Fruit fly (Drosophila melanogaster) whole organism, adult: ENCODE measurements around the gene CG8560.

Source experiments
- CG11617 ChIP-seq: fragments of 200-800 bp; sonication (Bioruptor generic); optimal IDR thresholded peaks from 2 replicates; lab custom pipeline; 2017; ENCODE audit warnings: mild to moderate bottlenecking, missing biosample characterization, missing genetic modification reagents, missing genetic modification characterization
- CG12768 ChIP-seq: fragments of 200-800 bp; sonication (Bioruptor generic); optimal IDR thresholded peaks from 2 replicates; lab custom pipeline; 2017; ENCODE audit warnings: missing biosample characterization, missing genetic modification characterization, mild to moderate bottlenecking, moderate library complexity, missing genetic modification reagents
- CG14711 ChIP-seq: fragments of 200-800 bp; sonication (Bioruptor generic); optimal IDR thresholded peaks from 2 replicates; lab custom pipeline; 2018; ENCODE audit warnings: missing biosample characterization, mild to moderate bottlenecking, missing genetic modification characterization, moderate library complexity
- CG1620 ChIP-seq: fragments of 200-800 bp; sonication (Bioruptor generic); optimal IDR thresholded peaks from 2 replicates; lab custom pipeline; 2016; ENCODE audit warnings: missing biosample characterization, missing genetic modification characterization
- CG33017 ChIP-seq: fragments of 200-800 bp; sonication (Bioruptor generic); optimal IDR thresholded peaks from 2 replicates; lab custom pipeline; 2018; ENCODE audit warnings: missing biosample characterization, mild to moderate bottlenecking, missing genetic modification characterization, moderate library complexity
- CG5204 ChIP-seq: fragments of 200-800 bp; sonication (Bioruptor generic); optimal IDR thresholded peaks from 2 replicates; lab custom pipeline; 2016; ENCODE audit warnings: missing biosample characterization, missing genetic modification characterization
- CG7045 ChIP-seq: fragments of 200-800 bp; sonication (Bioruptor generic); optimal IDR thresholded peaks from 2 replicates; lab custom pipeline; 2017; ENCODE audit warnings: missing biosample characterization, mild to moderate bottlenecking, missing genetic modification characterization
- CG7101 ChIP-seq: fragments of 200-800 bp; sonication (Bioruptor generic); optimal IDR thresholded peaks from 2 replicates; lab custom pipeline; 2018; ENCODE audit warnings: missing biosample characterization, mild to moderate bottlenecking, missing genetic modification characterization, moderate library complexity
- Clk ChIP-seq: fragments of 200-800 bp; sonication (Bioruptor generic); optimal IDR thresholded peaks from 2 replicates; lab custom pipeline; 2017; ENCODE audit warnings: missing biosample characterization, missing genetic modification characterization
- Crg-1 ChIP-seq: fragments of 200-800 bp; sonication (Bioruptor generic); optimal IDR thresholded peaks from 2 replicates; lab custom pipeline; 2016; ENCODE audit warnings: missing biosample characterization, missing genetic modification characterization
- Hr96 ChIP-seq: fragments of 200-800 bp; sonication (Bioruptor generic); optimal IDR thresholded peaks from 2 replicates; lab custom pipeline; 2016; ENCODE audit warnings: missing biosample characterization, missing genetic modification characterization
- Mnt ChIP-seq: fragments of 200-800 bp; sonication (Bioruptor generic); optimal IDR thresholded peaks from 2 replicates; lab custom pipeline; 2016; ENCODE audit warnings: missing biosample characterization, mild to moderate bottlenecking, missing genetic modification characterization
- bab1 ChIP-seq: fragments of 200-800 bp; sonication (Bioruptor generic); optimal IDR thresholded peaks from 3 replicates; lab custom pipeline; 2019; ENCODE audit warnings: missing biosample characterization, mild to moderate bottlenecking, missing genetic modification characterization, moderate library complexity
- cic ChIP-seq: fragments of 200-800 bp; sonication (Bioruptor generic); optimal IDR thresholded peaks from 2 replicates; lab custom pipeline; 2017; ENCODE audit warnings: missing biosample characterization, mild to moderate bottlenecking, missing genetic modification characterization, moderate library complexity
- cnc ChIP-seq, 2 experiments: fragments of >200 bp; optimal IDR thresholded peaks; 2 replicates each; lab custom pipeline; 2017
- kay ChIP-seq: fragments of 200-800 bp; sonication (Bioruptor generic); peaks from one replicate; lab custom pipeline; 2016; ENCODE audit warnings: missing biosample characterization, missing genetic modification characterization, borderline replicate concordance
- ovo ChIP-seq: fragments of 200-800 bp; sonication (Bioruptor generic); optimal IDR thresholded peaks from 2 replicates; lab custom pipeline; 2016; ENCODE audit warnings: missing biosample characterization, missing genetic modification characterization
- pad ChIP-seq: fragments of 200-800 bp; sonication (Bioruptor generic); optimal IDR thresholded peaks from 3 replicates; lab custom pipeline; 2017; ENCODE audit warnings: missing biosample characterization, missing genetic modification characterization, mild to moderate bottlenecking, moderate library complexity, missing genetic modification reagents
- tj ChIP-seq: fragments of 200-800 bp; sonication (Bioruptor generic); optimal IDR thresholded peaks from 3 replicates; lab custom pipeline; 2017; ENCODE audit warnings: missing biosample characterization, mild to moderate bottlenecking, missing genetic modification characterization, moderate library complexity
- toe ChIP-seq: fragments of 200-800 bp; sonication (Bioruptor generic); optimal IDR thresholded peaks from 2 replicates; lab custom pipeline; 2016; ENCODE audit warnings: missing biosample characterization, missing genetic modification characterization

The CG8560 gene

dm6 chr3L:7401972-7402371 lies 2.0 kb downstream of the CG8560 start:
- TF ChIP-seq Clk (no peak), cnc (optimal IDR thresholded peaks at IDR 0.05; lab: Kevin White, UChicago) (no peak), ovo (GFP tag; lab: Kevin White, UChicago) (no peak)

- no peak for TF ChIP-seq bab1 (GFP tag; lab: Kevin White, UChicago)
- TF ChIP-seq CG12768 (GFP tag; lab: Kevin White, UChicago) = no peak
- TF ChIP-seq CG14711 (tag; lab: Kevin White, UChicago) = no peak
- TF ChIP-seq kay (GFP tag; lab: Kevin White, UChicago) = no peak
- TF ChIP-seq CG11617 (GFP tag; lab: Kevin White, UChicago) = no peak
- no peak for TF ChIP-seq CG7045
- TF ChIP-seq Mnt = no peak
- TF ChIP-seq CG1620 (GFP tag; lab: Kevin White, UChicago) = no peak
- TF ChIP-seq pad = no peak
These were observed 4.2 kb downstream of the CG8560 start, which contains the start of gene CG18417 for dm6 chr3L:7399770-7400169. CG18417 (plus strand) TSS chr3L:7400070.

- no peak for TF ChIP-seq CG7045
- no peak for TF ChIP-seq pad
- TF ChIP-seq kay (GFP tag; lab: Kevin White, UChicago) = no peak
- TF ChIP-seq cnc (optimal IDR thresholded peaks at IDR 0.05; lab: Kevin White, UChicago) = no peak
- TF ChIP-seq CG14711 (tag; lab: Kevin White, UChicago) = no peak
- TF ChIP-seq CG33017 = no peak
- no peak for TF ChIP-seq Mnt
- no peak for TF ChIP-seq cic (GFP tag; lab: Kevin White, UChicago)
- TF ChIP-seq toe (GFP tag; lab: Kevin White, UChicago) = no peak
- TF ChIP-seq bab1 (GFP tag; lab: Kevin White, UChicago) = no peak
- TF ChIP-seq CG5204 = no peak
- TF ChIP-seq CG11617 (GFP tag; lab: Kevin White, UChicago) = no peak
- no peak for TF ChIP-seq Crg-1 (GFP tag; lab: Kevin White, UChicago)
- no peak for TF ChIP-seq ovo (GFP tag; lab: Kevin White, UChicago)
- TF ChIP-seq CG12768 (GFP tag; lab: Kevin White, UChicago) = no peak
These were observed 6.0 kb downstream of the CG8560 start, which contains the start of gene CG8562 for dm6 chr3L:7397979-7398378. CG8562 (plus strand) TSS chr3L:7398285.

DNA sequence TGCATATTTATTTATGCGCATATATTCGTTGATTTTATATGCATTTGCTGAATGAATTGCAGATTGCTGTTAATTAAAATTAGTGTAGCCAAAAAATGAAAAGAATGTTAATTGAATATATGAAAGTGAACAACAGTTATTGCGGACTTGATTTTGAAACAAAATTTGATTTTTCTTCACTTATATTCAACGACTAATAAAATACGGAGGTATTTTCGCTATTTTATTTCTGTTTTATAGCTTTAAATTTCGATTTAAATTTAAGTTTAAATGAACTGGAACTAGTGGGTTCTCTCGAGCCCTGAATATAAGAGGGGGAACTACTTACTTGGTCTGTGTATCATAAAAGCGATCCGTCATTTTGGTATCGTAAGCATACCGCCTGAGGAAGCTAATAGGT lies 7.9 kb downstream of the CG8560 start, which contains the start of gene CG32379:
CG32379 (plus strand) TSS at position 301 of the 400 bp plus-strand sequence.
- TF ChIP-seq CG7045 (no peak), CG12768 (GFP tag; lab: Kevin White, UChicago) (no peak), CG1620 (GFP tag; lab: Kevin White, UChicago) (no peak), Hr96 (GFP tag; lab: Kevin White, UChicago) (no peak), cic (GFP tag; lab: Kevin White, UChicago) (no peak), Mnt (no peak)

dm6 chr3L:7390442-7390841 lies 13.5 kb downstream of the CG8560 start, which contains the start of gene CG8563:
CG8563 (plus strand) TSS chr3L:7390742.
- TF ChIP-seq CG14711 (tag; lab: Kevin White, UChicago) (no peak), CG7101 (tag; lab: Kevin White, UChicago) (no peak), Crg-1 (GFP tag; lab: Kevin White, UChicago) (no peak), toe (GFP tag; lab: Kevin White, UChicago) (no peak), Clk (no peak), CG1620 (GFP tag; lab: Kevin White, UChicago) (no peak), Mnt (no peak), ovo (GFP tag; lab: Kevin White, UChicago) (no peak), CG11617 (GFP tag; lab: Kevin White, UChicago) (no peak), cic (GFP tag; lab: Kevin White, UChicago) (no peak), tj (GFP tag; lab: Kevin White, UChicago) (no peak)

DNA sequence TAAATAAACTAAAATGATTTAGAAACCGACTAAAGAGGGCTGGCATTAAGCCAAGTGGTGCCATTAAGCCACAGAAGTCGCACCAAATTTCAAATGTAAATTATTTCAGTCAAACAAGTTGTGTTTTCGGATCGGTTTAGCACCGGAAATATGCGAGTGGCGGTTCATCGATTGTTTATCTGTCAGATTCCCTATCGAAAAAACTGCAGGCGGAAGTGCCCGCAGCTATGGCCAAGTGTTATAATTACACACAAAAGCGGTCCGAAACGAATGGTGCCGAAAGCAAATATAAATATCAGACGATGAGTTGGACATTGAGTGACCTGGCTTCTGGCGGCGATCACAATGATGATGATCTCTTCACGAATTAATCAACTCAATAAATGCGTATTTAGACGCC lies 14.0 kb downstream of the CG8560 start:
- no peak for TF ChIP-seq bab1 (GFP tag; lab: Kevin White, UChicago)
- no peak for TF ChIP-seq ovo (GFP tag; lab: Kevin White, UChicago)
- TF ChIP-seq CG5204 = no peak
- no peak for TF ChIP-seq Hr96 (GFP tag; lab: Kevin White, UChicago)
- no peak for TF ChIP-seq CG14711 (tag; lab: Kevin White, UChicago)
- TF ChIP-seq CG7045 = no peak

- no peak for TF ChIP-seq bab1 (GFP tag; lab: Kevin White, UChicago)
- TF ChIP-seq cnc (optimal IDR thresholded peaks at IDR 0.05; lab: Kevin White, UChicago) = no peak
- no peak for TF ChIP-seq Crg-1 (GFP tag; lab: Kevin White, UChicago)
- TF ChIP-seq Mnt = no peak
- TF ChIP-seq toe (GFP tag; lab: Kevin White, UChicago) = no peak
- no peak for TF ChIP-seq ovo (GFP tag; lab: Kevin White, UChicago)
- TF ChIP-seq cic (GFP tag; lab: Kevin White, UChicago) = no peak
- TF ChIP-seq Clk = no peak
These were observed 16.2 kb downstream of the CG8560 start, which contains the start of gene CG8564 for dm6 chr3L:7387814-7388213. CG8564 (minus strand) TSS chr3L:7387914.
